Worm (Caenorhabditis elegans) whole organism, young adult: ENCODE data around the gene sro-1.

Experiments
- F10E7.11 ChIP-seq: sonication (generic microtip); optimal IDR thresholded peaks from 2 replicates; lab custom pipeline; 2017; ENCODE audit warnings: mild to moderate bottlenecking, missing genetic modification characterization, moderate library complexity, missing compliant biosample characterization
- ceh-100 ChIP-seq: fragments of 200-800 bp; sonication (Bioruptor generic); IDR thresholded peaks from 2 replicates; pipeline ENCODE4 v1.3.6; 2022; ENCODE audit warnings: missing genetic modification reagents, missing genetic modification characterization, missing compliant biosample characterization
- ceh-40 ChIP-seq: fragments of 200-800 bp; sonication (Bioruptor generic); IDR thresholded peaks from 2 replicates; pipeline ENCODE4 v1.3.6; 2022; ENCODE audit warnings: missing genetic modification characterization, missing compliant biosample characterization
- dox-1 ChIP-seq: fragments of 200-800 bp; sonication (Bioruptor generic); IDR thresholded peaks from 2 replicates; pipeline ENCODE4 v1.3.6; 2022; ENCODE audit warnings: missing genetic modification reagents, missing genetic modification characterization, missing compliant biosample characterization
- hlh-26 ChIP-seq: fragments of 200-800 bp; sonication (Bioruptor generic); conservative IDR thresholded peaks from 2 replicates; pipeline ENCODE4 v1.3.6; 2022; ENCODE audit warnings: missing genetic modification reagents, missing genetic modification characterization, missing compliant biosample characterization
- madf-6 ChIP-seq: fragments of 200-800 bp; sonication (Bioruptor generic); IDR thresholded peaks from 2 replicates; pipeline ENCODE4 v1.3.6; 2022; ENCODE audit warnings: missing genetic modification reagents, missing genetic modification characterization, missing compliant biosample characterization
- nhr-179 ChIP-seq: sonication (generic microtip); optimal IDR thresholded peaks from 2 replicates; lab custom pipeline; 2016; ENCODE audit warnings: mild to moderate bottlenecking, missing genetic modification characterization, missing compliant biosample characterization
- pha-4 ChIP-seq: fragments of 150-350 bp; sonication (generic microtip); optimal IDR thresholded peaks from 2 replicates; lab custom pipeline; 2014; ENCODE audit warnings: missing biosample characterization, missing genetic modification reagents, missing genetic modification characterization
- rpc-1 ChIP-seq, 2 experiments: fragments of 150-350 bp in 1 of 2; sonication (generic microtip) in 1 of 2; optimal IDR thresholded peaks; 2 replicates each; lab custom pipeline; 2014 to 2018; ENCODE audit warnings: missing biosample characterization in 1 of 2, missing genetic modification characterization in 1 of 2, missing genetic modification reagents in 1 of 2, missing genotype in 1 of 2
- zim-3 ChIP-seq: sonication (generic microtip); optimal IDR thresholded peaks from 2 replicates; lab custom pipeline; 2017; ENCODE audit warnings: mild to moderate bottlenecking, missing genetic modification characterization, moderate library complexity, missing compliant biosample characterization
- ztf-26 ChIP-seq: sonication (generic microtip); optimal IDR thresholded peaks from 2 replicates; lab custom pipeline; 2017; ENCODE audit warnings: missing genetic modification characterization, missing compliant biosample characterization
- ztf-3 ChIP-seq: fragments of 200-800 bp; sonication (Bioruptor generic); optimal IDR thresholded peaks from 2 replicates; lab custom pipeline; 2018; ENCODE audit warnings: mild to moderate bottlenecking, missing genetic modification characterization, missing compliant biosample characterization

DNA sequence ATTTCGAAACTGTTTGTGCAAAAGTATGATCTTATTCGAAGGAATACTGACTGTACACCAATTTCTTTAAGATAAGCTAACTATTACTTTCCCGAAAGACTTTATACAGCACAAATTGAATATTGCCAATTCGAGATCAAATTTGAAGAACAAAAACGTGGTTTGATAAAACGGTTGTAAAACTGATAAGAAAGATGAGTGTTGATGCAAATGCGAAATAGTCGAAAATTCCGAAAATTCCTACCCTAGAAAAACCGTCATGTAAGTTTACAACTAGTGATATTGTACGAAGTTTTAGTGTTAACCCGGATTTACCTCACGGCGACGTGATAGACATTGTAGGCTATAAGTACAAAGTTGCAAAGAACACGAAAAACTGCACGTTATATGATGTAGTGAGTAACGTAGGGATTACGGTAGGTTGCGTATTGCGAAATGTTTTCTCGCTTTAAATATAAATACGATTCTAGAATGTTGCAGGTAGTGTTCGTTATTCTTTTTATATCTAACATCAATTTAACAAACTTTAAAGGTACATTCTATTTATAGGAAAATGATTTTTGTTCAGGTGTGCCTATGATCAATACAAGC, 44.5 kb downstream of the sro-1 start:
- TF ChIP-seq F10E7.11 (tag; lab: Kevin White, UChicago) = no peak
- TF ChIP-seq ceh-100 (GFP tag; lab: Robert Waterston, UW) = no peak
- no peak for TF ChIP-seq dox-1
- no peak for TF ChIP-seq ceh-40 (GFP tag; lab: Robert Waterston, UW)
- TF ChIP-seq pha-4 (tag; lab: Kevin White, UChicago) = no peak
- no peak for TF ChIP-seq hlh-26 (GFP tag; lab: Robert Waterston, UW)
- TF ChIP-seq nhr-179 (tag; lab: Kevin White, UChicago) = no peak
- TF ChIP-seq zim-3 = no peak
- no peak for TF ChIP-seq madf-6 (GFP tag; lab: Robert Waterston, UW)
- TF ChIP-seq ztf-3 (GFP tag; lab: Kevin White, UChicago) = no peak
- TF ChIP-seq rpc-1 (optimal IDR thresholded peaks at IDR 0.05; lab: Kevin White, UChicago) = no peak
- TF ChIP-seq rpc-1 (tag; optimal IDR thresholded peaks at IDR 0.05; lab: Kevin White, UChicago) = no peak
- TF ChIP-seq ztf-26 (tag; lab: Kevin White, UChicago) = no peak
